Worm (Caenorhabditis elegans) whole organism, L4 larva: ENCODE results near the gene T01B10.5.
A peak's percentile ranks its signal among the peaks of the same experiment; 100 is the strongest.

ENCODE experiments used
- T20F7.1 ChIP-seq: fragments of 200-800 bp; sonication (Bioruptor generic); optimal IDR thresholded peaks from 2 replicates; lab custom pipeline; 2018; ENCODE audit warnings: mild to moderate bottlenecking, missing genetic modification characterization, missing compliant biosample characterization
- T26A8.4 ChIP-seq: fragments of 200-800 bp; sonication (Bioruptor generic); IDR thresholded peaks from 2 replicates; pipeline ENCODE4 v1.3.6; 2022; ENCODE audit warnings: missing genetic modification characterization, missing compliant biosample characterization
- Y75B8A.6 ChIP-seq: fragments of 200-800 bp; sonication (Bioruptor generic); IDR thresholded peaks from 2 replicates; pipeline ENCODE4 v1.3.6; 2022; ENCODE audit warnings: missing genetic modification reagents, missing genetic modification characterization, missing compliant biosample characterization
- ZK337.2 ChIP-seq: fragments of 200-800 bp; sonication (Bioruptor generic); IDR thresholded peaks from 2 replicates; pipeline ENCODE4 v1.3.6; 2022; ENCODE audit warnings: missing genetic modification reagents, missing genetic modification characterization, missing compliant biosample characterization
- attf-4 ChIP-seq: sonication (generic microtip); optimal IDR thresholded peaks from 3 replicates; lab custom pipeline; 2017; ENCODE audit warnings: missing biosample characterization, missing genetic modification characterization
- ceh-28 ChIP-seq: fragments of 150-350 bp; optimal IDR thresholded peaks from 2 replicates; lab custom pipeline; 2014; ENCODE audit warnings: missing biosample characterization, missing genetic modification reagents, missing genetic modification characterization
- ceh-62 ChIP-seq: sonication (generic microtip); optimal IDR thresholded peaks from 2 replicates; lab custom pipeline; 2017; ENCODE audit warnings: missing biosample characterization, missing genetic modification characterization
- cey-2 ChIP-seq: sonication (generic microtip); optimal IDR thresholded peaks from 3 replicates; lab custom pipeline; 2017; ENCODE audit warnings: missing genetic modification characterization, mild to moderate bottlenecking, missing compliant biosample characterization, antibody characterized with exemption, borderline replicate concordance; ENCODE audit not compliant: insufficient read depth
- daf-12 ChIP-seq: fragments of 150-350 bp; optimal IDR thresholded peaks from 2 replicates; lab custom pipeline; 2014; ENCODE audit warnings: missing biosample characterization, missing genetic modification reagents, missing genetic modification characterization
- daf-16 ChIP-seq, 3 experiments: sonication (generic microtip); optimal IDR thresholded peaks; 2 replicates each; lab custom pipeline; 2016 to 2017; ENCODE audit warnings: missing genetic modification characterization in 3 of 3, missing genetic modification reagents in 3 of 3, mild to moderate bottlenecking in 2 of 3, missing compliant biosample characterization in 2 of 3, missing biosample characterization in 1 of 3, moderate library complexity in 1 of 3
- daf-8 ChIP-seq: fragments of 200-800 bp; sonication (Bioruptor generic); IDR thresholded peaks from 2 replicates; pipeline ENCODE4 v1.3.6; 2022; ENCODE audit warnings: missing genetic modification characterization, missing compliant biosample characterization
- dmd-6 ChIP-seq: fragments of 200-800 bp; sonication (Bioruptor generic); IDR thresholded peaks from 2 replicates; pipeline ENCODE4 v1.3.6; 2022; ENCODE audit warnings: missing genetic modification reagents, missing genetic modification characterization, missing compliant biosample characterization
- dve-1 ChIP-seq: sonication (generic microtip); optimal IDR thresholded peaks from 2 replicates; lab custom pipeline; 2017; ENCODE audit warnings: antibody characterized with exemption, mild to moderate bottlenecking, missing genetic modification characterization, missing compliant biosample characterization; ENCODE audit not compliant: insufficient read depth
- fkh-10 ChIP-seq: fragments of 150-350 bp; optimal IDR thresholded peaks from 2 replicates; lab custom pipeline; 2014; ENCODE audit warnings: missing biosample characterization, missing genetic modification reagents, missing genetic modification characterization
- hif-1 ChIP-seq, 2 experiments: sonication (generic microtip); optimal IDR thresholded peaks; 2 replicates each; lab custom pipeline; 2016 to 2017; ENCODE audit warnings: missing compliant biosample characterization in 2 of 2, missing genetic modification characterization in 2 of 2, missing genetic modification reagents in 2 of 2, missing genotype in 2 of 2, mild to moderate bottlenecking in 1 of 2
- hlh-11 ChIP-seq: fragments of 200-800 bp; sonication (Bioruptor generic); optimal IDR thresholded peaks from 2 replicates; lab custom pipeline; 2018; ENCODE audit warnings: mild to moderate bottlenecking, missing genetic modification characterization, missing compliant biosample characterization
- hlh-30 ChIP-seq: sonication (generic microtip); optimal IDR thresholded peaks from 2 replicates; lab custom pipeline; 2017; ENCODE audit warnings: antibody characterized with exemption, mild to moderate bottlenecking, missing genetic modification characterization, missing compliant biosample characterization; ENCODE audit not compliant: insufficient read depth
- jun-1 ChIP-seq: fragments of 150-350 bp; optimal IDR thresholded peaks from 2 replicates; lab custom pipeline; 2014; ENCODE audit warnings: missing biosample characterization, missing genetic modification reagents, missing genetic modification characterization
- lin-1 ChIP-seq: fragments of 200-800 bp; sonication (Bioruptor generic); IDR thresholded peaks from 2 replicates; pipeline ENCODE4 v1.3.6; 2022; ENCODE audit warnings: missing genetic modification reagents, missing genetic modification characterization, missing compliant biosample characterization
- lin-15B ChIP-seq: fragments of 150-350 bp; sonication (generic microtip); optimal IDR thresholded peaks from 3 replicates; lab custom pipeline; 2014; ENCODE audit warnings: missing biosample characterization, missing genetic modification characterization
- lin-39 ChIP-seq: fragments of 150-350 bp; optimal IDR thresholded peaks from 2 replicates; lab custom pipeline; 2014; ENCODE audit warnings: missing biosample characterization, missing genetic modification reagents, missing genetic modification characterization
- madf-5 ChIP-seq, 2 experiments: fragments of 200-800 bp; sonication (Bioruptor generic); IDR thresholded peaks; 2 replicates each; pipeline ENCODE4 v1.3.6; 2022; ENCODE audit warnings: missing compliant biosample characterization in 2 of 2, missing genetic modification characterization in 2 of 2
- madf-9 ChIP-seq: fragments of 200-800 bp; sonication (Bioruptor generic); conservative IDR thresholded peaks from 2 replicates; pipeline ENCODE4 v1.3.6; 2022; ENCODE audit warnings: missing genetic modification reagents, missing genetic modification characterization, missing compliant biosample characterization
- mdl-1 ChIP-seq, 2 experiments: fragments of 150-350 bp in 1 of 2; sonication (generic microtip) in 1 of 2; optimal IDR thresholded peaks; 2 replicates each; lab custom pipeline; 2014 to 2017; ENCODE audit warnings: missing biosample characterization in 2 of 2, missing genetic modification characterization in 2 of 2
- mxl-2 ChIP-seq: fragments of 200-800 bp; sonication (Bioruptor generic); conservative IDR thresholded peaks from 2 replicates; pipeline ENCODE4 v1.3.6; 2022; ENCODE audit warnings: missing genetic modification reagents, missing genetic modification characterization, missing compliant biosample characterization
- mxl-3 ChIP-seq: fragments of 200-800 bp; sonication (Bioruptor generic); optimal IDR thresholded peaks from 2 replicates; lab custom pipeline; 2018; ENCODE audit warnings: mild to moderate bottlenecking, missing genetic modification characterization, missing compliant biosample characterization
- nhr-111 ChIP-seq: fragments of 200-800 bp; sonication (Bioruptor generic); optimal IDR thresholded peaks from 2 replicates; lab custom pipeline; 2018; ENCODE audit warnings: mild to moderate bottlenecking, missing genetic modification characterization, missing compliant biosample characterization
- nhr-237 ChIP-seq: sonication (generic microtip); optimal IDR thresholded peaks from 2 replicates; lab custom pipeline; 2017; ENCODE audit warnings: missing biosample characterization, missing genetic modification characterization
- nhr-28 ChIP-seq: fragments of 150-350 bp; optimal IDR thresholded peaks from 2 replicates; lab custom pipeline; 2014; ENCODE audit warnings: missing biosample characterization, missing genetic modification characterization
- nhr-41 ChIP-seq: fragments of 200-800 bp; sonication (Bioruptor generic); IDR thresholded peaks from 2 replicates; pipeline ENCODE4 v1.3.6; 2022; ENCODE audit warnings: missing genetic modification reagents, missing genetic modification characterization, missing compliant biosample characterization
- nhr-42 ChIP-seq: fragments of 200-800 bp; sonication (Bioruptor generic); IDR thresholded peaks from 2 replicates; pipeline ENCODE4 v1.3.6; 2022; ENCODE audit warnings: missing genetic modification characterization, missing compliant biosample characterization
- nhr-48 ChIP-seq: sonication (generic microtip); optimal IDR thresholded peaks from 2 replicates; lab custom pipeline; 2016; ENCODE audit warnings: mild to moderate bottlenecking, missing genetic modification characterization, missing compliant biosample characterization
- nhr-6 ChIP-seq: fragments of 150-350 bp; optimal IDR thresholded peaks from 2 replicates; lab custom pipeline; 2014; ENCODE audit warnings: missing biosample characterization, missing genetic modification characterization
- nhr-77 ChIP-seq: fragments of 150-350 bp; optimal IDR thresholded peaks from 2 replicates; lab custom pipeline; 2014; ENCODE audit warnings: missing biosample characterization, missing genetic modification characterization
- pha-4 ChIP-seq, 2 experiments: fragments of 150-350 bp in 1 of 2; fragments of 200-800 bp in 1 of 2; sonication (Bioruptor generic) in 1 of 2; IDR thresholded peaks in 1 of 2; optimal IDR thresholded peaks in 1 of 2; 2 replicates each; pipeline versions ENCODE4 v1.3.6 to Lab custom; 2014 to 2022; ENCODE audit warnings: missing genetic modification characterization in 2 of 2, missing genetic modification reagents in 2 of 2, missing biosample characterization in 1 of 2, missing compliant biosample characterization in 1 of 2
- php-3 ChIP-seq: fragments of 200-800 bp; sonication (Bioruptor generic); IDR thresholded peaks from 2 replicates; pipeline ENCODE4 v1.3.6; 2022; ENCODE audit warnings: missing genetic modification reagents, missing genetic modification characterization, missing compliant biosample characterization
- pqm-1 ChIP-seq: sonication (generic microtip); optimal IDR thresholded peaks from 2 replicates; lab custom pipeline; 2017; ENCODE audit warnings: missing biosample characterization, missing genetic modification characterization
- sdz-12 ChIP-seq: fragments of 200-800 bp; sonication (Bioruptor generic); optimal IDR thresholded peaks from 2 replicates; lab custom pipeline; 2018; ENCODE audit warnings: mild to moderate bottlenecking, missing genetic modification characterization, missing compliant biosample characterization
- skn-1 ChIP-seq: fragments of 150-350 bp; optimal IDR thresholded peaks from 2 replicates; lab custom pipeline; 2014; ENCODE audit warnings: missing biosample characterization, missing genetic modification characterization
- snpc-1.2 ChIP-seq: fragments of 200-800 bp; sonication (Bioruptor generic); IDR thresholded peaks from 2 replicates; pipeline ENCODE4 v1.3.6; 2022; ENCODE audit warnings: missing genetic modification reagents, missing genetic modification characterization, missing compliant biosample characterization
- tag-97 ChIP-seq: fragments of 200-800 bp; sonication (Bioruptor generic); IDR thresholded peaks from 2 replicates; pipeline ENCODE4 v1.3.6; 2022; ENCODE audit warnings: missing genetic modification characterization, missing compliant biosample characterization
- tra-1 ChIP-seq: fragments of 200-800 bp; sonication (Bioruptor generic); IDR thresholded peaks from 2 replicates; pipeline ENCODE4 v1.3.6; 2022; ENCODE audit warnings: missing genetic modification reagents, missing genetic modification characterization, missing compliant biosample characterization
- vab-7 ChIP-seq: fragments of 200-800 bp; sonication (Bioruptor generic); IDR thresholded peaks from 2 replicates; pipeline ENCODE4 v1.3.6; 2022; ENCODE audit warnings: missing genetic modification reagents, missing genetic modification characterization, missing compliant biosample characterization
- zag-1 ChIP-seq: fragments of 150-350 bp; optimal IDR thresholded peaks from 2 replicates; lab custom pipeline; 2014; ENCODE audit warnings: missing biosample characterization, missing genetic modification characterization
- zfp-2 ChIP-seq: sonication (generic microtip); optimal IDR thresholded peaks from 2 replicates; lab custom pipeline; 2016; ENCODE audit warnings: mild to moderate bottlenecking, missing genetic modification characterization, missing compliant biosample characterization
- zfp-3 ChIP-seq: fragments of 200-800 bp; sonication (Bioruptor generic); conservative IDR thresholded peaks from 2 replicates; pipeline ENCODE4 v1.3.6; 2022; ENCODE audit warnings: missing genetic modification reagents, missing genetic modification characterization, missing compliant biosample characterization
- zip-2 ChIP-seq: fragments of 150-350 bp; optimal IDR thresholded peaks from 2 replicates; lab custom pipeline; 2014; ENCODE audit warnings: missing biosample characterization, missing genetic modification characterization

Gene T01B10.5

ce11 chrX:8473468-8473867 is 21.6 kb upstream of the T01B10.5 start (continued):
- TF ChIP-seq daf-16 (GFP tag; optimal IDR thresholded peaks at IDR 0.05; lab: Kevin White, UChicago) (peak in 1 of 2 experiments; percentile 19), daf-16 (tag; optimal IDR thresholded peaks at IDR 0.05; lab: Kevin White, UChicago) (peak; percentile 96), nhr-77 (tag; lab: Kevin White, UChicago) (peak; percentile 94), pha-4 (GFP tag; IDR thresholded peaks at IDR 0.05; lab: Robert Waterston, UW) (peak; percentile 55), pha-4 (tag; optimal IDR thresholded peaks at IDR 0.05; lab: Kevin White, UChicago) (no peak), hlh-11 (tag; lab: Kevin White, UChicago) (peak; percentile 89), tra-1 (peak; percentile 67; the same call in 1 of the 2 replicates), nhr-41 (GFP tag; lab: Robert Waterston, UW) (peak; percentile 47; the same call in 1 of the 2 replicates), ZK337.2 (no peak), jun-1 (no peak), tag-97 (GFP tag; lab: Robert Waterston, UW) (no peak), nhr-42 (GFP tag; lab: Robert Waterston, UW) (no peak), sdz-12 (GFP tag; lab: Kevin White, UChicago) (no peak), nhr-237 (no peak), hif-1 (tag; optimal IDR thresholded peaks at IDR 0.05; lab: Kevin White, UChicago) (peak in 1 of 2 experiments; percentile 79), nhr-28 (peak; percentile 87), pqm-1 (tag; lab: Kevin White, UChicago) (peak; percentile 98), daf-12 (tag; lab: Kevin White, UChicago) (no peak), lin-1 (peak; percentile 79; the same call in 1 of the 2 replicates), T20F7.1 (GFP tag; lab: Kevin White, UChicago) (peak; percentile 60), lin-39 (tag; lab: Kevin White, UChicago) (no peak), nhr-48 (tag; lab: Kevin White, UChicago) (peak; percentile 83), php-3 (GFP tag; lab: Robert Waterston, UW) (peak; percentile 89), skn-1 (tag; lab: Kevin White, UChicago) (no peak), dmd-6 (GFP tag; lab: Robert Waterston, UW) (peak; percentile 97), T26A8.4 (GFP tag; lab: Robert Waterston, UW) (no peak), hlh-30 (tag; lab: Kevin White, UChicago) (peak; percentile 61), dve-1 (tag; lab: Kevin White, UChicago) (peak; percentile 97), madf-9 (GFP tag; lab: Robert Waterston, UW) (no peak), mdl-1 (tag; optimal IDR thresholded peaks at IDR 0.05; lab: Kevin White, UChicago) (no peak), cey-2 (tag; lab: Kevin White, UChicago) (no peak), daf-8 (GFP tag; lab: Robert Waterston, UW) (no peak)
- TF ChIP-seq, all 104 proteins: peak for 25

- TF ChIP-seq zfp-3, result no peak
- no peak for TF ChIP-seq zip-2 (tag; lab: Kevin White, UChicago)
- no peak for TF ChIP-seq fkh-10 (GFP tag; lab: Kevin White, UChicago)
- TF ChIP-seq mxl-2 (GFP tag; lab: Robert Waterston, UW), result no peak
- TF ChIP-seq cey-2 (tag; lab: Kevin White, UChicago), result peak; percentile 56
- no peak for TF ChIP-seq zfp-2 (tag; lab: Kevin White, UChicago)
- TF ChIP-seq vab-7 (GFP tag; lab: Robert Waterston, UW), result no peak
- no peak for TF ChIP-seq zag-1 (tag; lab: Kevin White, UChicago)
- peak; percentile 28 for TF ChIP-seq nhr-6
- no peak for TF ChIP-seq lin-15B (tag; lab: Kevin White, UChicago)
- TF ChIP-seq daf-8 (GFP tag; lab: Robert Waterston, UW), result no peak
- no peak for TF ChIP-seq ceh-28 (tag; lab: Kevin White, UChicago)
- TF ChIP-seq attf-4 (tag; lab: Kevin White, UChicago), result no peak
- no peak for TF ChIP-seq nhr-111 (GFP tag; lab: Kevin White, UChicago)
- TF ChIP-seq madf-9 (GFP tag; lab: Robert Waterston, UW), result no peak
- no peak for TF ChIP-seq ceh-62 (tag; lab: Kevin White, UChicago)
- no peak for TF ChIP-seq pha-4 (GFP tag; IDR thresholded peaks at IDR 0.05; lab: Robert Waterston, UW)
- no peak for TF ChIP-seq pha-4 (tag; optimal IDR thresholded peaks at IDR 0.05; lab: Kevin White, UChicago)
- no peak for TF ChIP-seq madf-5 (GFP tag; IDR thresholded peaks at IDR 0.05; lab: Robert Waterston, UW)
- no peak for TF ChIP-seq jun-1
- TF ChIP-seq snpc-1.2 (GFP tag; lab: Robert Waterston, UW), result no peak
- peak; percentile 40 for TF ChIP-seq dve-1 (tag; lab: Kevin White, UChicago)
- TF ChIP-seq mxl-3 (GFP tag; lab: Kevin White, UChicago), result peak; percentile 20
- no peak for TF ChIP-seq sdz-12 (GFP tag; lab: Kevin White, UChicago)
- TF ChIP-seq nhr-77 (tag; lab: Kevin White, UChicago), result peak; percentile 49
- no peak for TF ChIP-seq Y75B8A.6 (GFP tag; lab: Robert Waterston, UW)
- no peak for TF ChIP-seq hif-1 (tag; optimal IDR thresholded peaks at IDR 0.05; lab: Kevin White, UChicago)
- TF ChIP-seq nhr-42 (GFP tag; lab: Robert Waterston, UW), result no peak
Observed at ce11 chrX:8475142-8475541, 20.0 kb upstream of the T01B10.5 start.
